Worm (Caenorhabditis elegans) whole organism, L4 larva: ENCODE results near the gene mltn-11.
"Not testable (repeated sequence)": the region's sequence is repeated elsewhere in the genome, so short reads cannot be mapped to it uniquely, and the experiment has no call there.

ENCODE experiments used
- ZK546.5 ChIP-seq, 2 experiments: sonication (generic microtip); optimal IDR thresholded peaks; 2 replicates each; lab custom pipeline; 2017; ENCODE audit warnings: missing biosample characterization in 2 of 2, missing genetic modification characterization in 2 of 2
- ceh-62 ChIP-seq: sonication (generic microtip); optimal IDR thresholded peaks from 2 replicates; lab custom pipeline; 2017; ENCODE audit warnings: missing biosample characterization, missing genetic modification characterization
- ces-1 ChIP-seq: fragments of 150-350 bp; sonication (generic microtip); optimal IDR thresholded peaks from 4 replicates; lab custom pipeline; 2014; ENCODE audit warnings: missing biosample characterization, missing genetic modification reagents, missing genetic modification characterization
- nhr-237 ChIP-seq: sonication (generic microtip); optimal IDR thresholded peaks from 2 replicates; lab custom pipeline; 2017; ENCODE audit warnings: missing biosample characterization, missing genetic modification characterization
- nhr-6 ChIP-seq: fragments of 150-350 bp; optimal IDR thresholded peaks from 2 replicates; lab custom pipeline; 2014; ENCODE audit warnings: missing biosample characterization, missing genetic modification characterization
- php-3 ChIP-seq: fragments of 200-800 bp; sonication (Bioruptor generic); IDR thresholded peaks from 2 replicates; pipeline ENCODE4 v1.3.6; 2022; ENCODE audit warnings: missing genetic modification reagents, missing genetic modification characterization, missing compliant biosample characterization
- rbr-2 ChIP-seq: sonication (generic microtip); optimal IDR thresholded peaks from 2 replicates; lab custom pipeline; 2016; ENCODE audit warnings: missing genotype, missing genetic modification characterization, missing compliant biosample characterization

DNA sequence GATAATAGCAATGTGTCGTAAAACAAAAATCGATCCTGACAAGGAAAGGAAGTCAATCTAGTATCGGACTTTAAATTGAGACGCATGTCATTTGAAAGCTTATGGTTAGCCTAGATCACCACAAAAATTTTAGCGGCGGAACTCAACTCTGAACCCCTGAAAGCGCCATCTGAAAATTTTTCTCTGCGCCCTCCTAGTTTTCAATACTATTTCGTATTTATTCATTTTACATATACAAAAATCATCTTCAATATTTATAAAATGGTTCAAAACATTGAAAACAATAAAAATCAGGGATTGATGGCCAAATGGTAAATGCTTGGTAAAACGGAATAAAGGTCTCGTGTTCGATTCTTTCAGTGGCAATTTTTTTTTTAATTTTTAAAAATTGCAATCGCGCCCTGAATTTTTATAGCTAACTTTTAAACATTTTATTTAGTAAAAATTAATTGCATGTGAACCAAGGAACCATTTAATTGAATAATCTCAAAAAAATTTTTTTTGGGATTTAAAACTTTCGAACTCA, 38.6 kb upstream of the mltn-11 start:
- TF ChIP-seq ceh-62; ces-1 (GFP tag; lab: Kevin White, UChicago); nhr-237; ZK546.5 (tag; optimal IDR thresholded peaks at IDR 0.05; lab: Kevin White, UChicago); php-3 (GFP tag; lab: Robert Waterston, UW); rbr-2 (tag; lab: Kevin White, UChicago); nhr-6 (tag; lab: Kevin White, UChicago): not testable (repeated sequence)
